Worm (Caenorhabditis elegans): Measurements from ENCODE around the gene lep-2.

Gene lep-2

DNA sequence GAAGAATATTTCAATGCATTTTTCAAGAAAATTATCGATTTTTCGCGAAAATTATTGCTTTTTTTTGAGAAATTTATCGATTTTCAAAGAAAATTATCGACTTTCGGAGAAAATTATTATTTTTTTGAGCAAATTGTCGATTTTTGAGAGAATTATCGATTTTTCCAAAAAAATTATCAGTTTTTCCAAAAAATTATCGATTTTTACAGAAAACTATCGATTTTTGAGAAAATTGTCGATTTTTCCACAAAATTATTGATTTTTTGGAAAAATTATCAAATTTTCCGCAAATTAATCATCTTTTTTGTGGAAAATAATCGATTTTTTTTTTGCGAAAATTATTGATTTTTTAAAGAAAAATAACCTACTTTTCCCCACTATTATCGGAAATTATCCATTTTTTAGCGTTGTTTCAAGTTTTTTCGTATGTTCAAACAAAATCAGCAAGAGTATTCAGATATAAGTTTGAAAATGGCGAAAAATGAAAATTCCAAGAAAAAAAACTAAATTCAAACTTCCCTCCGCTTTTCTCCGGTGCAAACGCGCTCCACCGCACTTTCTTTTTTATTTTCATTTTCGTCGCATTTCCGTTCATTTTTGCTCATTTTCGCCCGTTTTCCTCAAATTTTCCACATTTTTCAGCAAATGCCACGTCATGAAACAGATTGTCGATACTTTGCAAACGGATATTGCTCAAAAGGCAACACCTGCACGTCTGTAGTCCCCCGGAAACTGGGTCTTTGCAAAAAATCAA, at the start of gene lep-2:
TSS of gene lep-2 (plus strand) at position 637 of the 754 bp plus-strand sequence.
- TF ChIP-seq dao-5 (tag; optimal IDR thresholded peaks at IDR 0.05) (no peak), W03F9.2 (tag; optimal IDR thresholded peaks at IDR 0.05) (no peak), him-1 (tag; optimal IDR thresholded peaks at IDR 0.05) (no peak)

DNA sequence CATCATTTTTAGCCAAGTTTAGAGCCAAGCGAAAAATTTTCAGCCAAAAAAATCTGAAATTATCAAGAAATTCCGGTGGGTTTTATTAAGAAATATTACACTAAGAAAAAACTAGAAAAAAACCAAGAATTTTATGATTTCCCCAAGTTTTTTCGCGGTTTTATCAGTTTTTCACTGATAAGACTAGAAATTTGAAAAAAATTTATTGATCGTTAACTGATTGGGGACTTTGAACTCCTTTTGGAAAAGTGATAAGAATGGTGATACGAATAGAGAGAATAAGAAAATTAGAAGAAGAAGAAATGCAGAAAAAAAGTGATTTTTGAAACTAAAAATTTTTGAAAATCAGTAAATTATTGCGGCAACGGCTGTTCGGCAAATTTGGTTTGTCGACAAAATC, 46.5 kb upstream of the lep-2 start, which contains the start of gene faah-3:
TSS of gene faah-3 (minus strand) at position 53 of the 400 bp plus-strand sequence.
- TF ChIP-seq W03F9.2 (tag; optimal IDR thresholded peaks at IDR 0.05) (no peak), him-1 (tag; optimal IDR thresholded peaks at IDR 0.05) (no peak), dao-5 (tag; optimal IDR thresholded peaks at IDR 0.05) (no peak)

DNA sequence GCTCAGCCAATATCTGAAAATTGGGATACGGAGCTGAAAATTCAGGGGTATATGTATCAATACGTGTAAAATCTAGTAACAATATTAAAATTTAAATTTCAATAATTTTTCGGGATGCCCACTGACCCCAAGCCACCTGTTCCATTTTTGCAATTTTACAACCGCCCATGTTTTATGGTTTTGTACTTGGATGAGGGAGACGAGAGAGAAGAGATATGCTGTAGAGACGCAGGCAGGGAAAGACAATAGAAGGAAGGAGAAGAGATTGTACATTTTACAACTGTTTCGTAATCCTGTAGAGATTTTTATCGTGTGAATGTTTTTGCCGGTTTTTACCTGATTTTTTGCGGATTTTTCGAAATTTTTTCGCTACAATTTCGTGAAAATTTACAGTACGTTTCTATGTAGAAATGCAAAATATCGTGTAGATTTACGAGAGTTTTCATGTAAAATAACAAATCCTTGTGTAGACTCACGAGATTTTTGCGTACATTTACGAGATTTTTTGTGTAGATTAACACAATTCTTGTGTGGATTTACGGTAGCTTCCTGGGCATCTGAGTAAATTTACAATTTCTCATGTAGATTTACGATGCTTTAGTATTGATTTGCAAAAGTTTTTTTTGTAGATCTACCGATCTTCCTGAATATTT, 42.0 kb upstream of the lep-2 start:
- TF ChIP-seq dao-5 (tag; optimal IDR thresholded peaks at IDR 0.05): no peak
- TF ChIP-seq W03F9.2 (tag; optimal IDR thresholded peaks at IDR 0.05): no peak
- no peak for TF ChIP-seq him-1 (tag; optimal IDR thresholded peaks at IDR 0.05)

- no peak for TF ChIP-seq W03F9.2 (tag; optimal IDR thresholded peaks at IDR 0.05)
- TF ChIP-seq him-1 (tag; optimal IDR thresholded peaks at IDR 0.05): no peak
- TF ChIP-seq dao-5 (tag; optimal IDR thresholded peaks at IDR 0.05): no peak
Measured at ce11 chrIV:951569-951968, 40.5 kb upstream of the lep-2 start.

DNA sequence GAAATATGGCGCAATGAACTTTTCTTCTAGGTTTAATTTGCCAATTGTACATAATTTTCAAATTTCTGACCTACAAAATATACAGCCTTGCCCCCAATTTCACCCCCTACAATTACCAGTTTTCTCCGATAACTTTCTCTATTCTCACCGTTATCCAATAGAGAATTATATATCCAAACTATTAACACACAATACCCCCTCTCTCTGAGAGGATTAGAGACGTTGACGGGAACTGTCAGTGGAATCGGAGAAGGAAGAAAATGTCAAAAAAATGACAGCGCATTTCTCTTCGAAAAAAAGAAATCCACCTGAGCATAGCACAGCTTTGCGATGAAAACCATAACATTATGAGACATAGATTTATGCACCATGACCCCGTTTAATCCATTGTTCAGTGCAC, 38.9 kb upstream of the lep-2 start:
- TF ChIP-seq dao-5 (tag; optimal IDR thresholded peaks at IDR 0.05) (no peak), W03F9.2 (tag; optimal IDR thresholded peaks at IDR 0.05) (no peak), him-1 (tag; optimal IDR thresholded peaks at IDR 0.05) (no peak)

DNA sequence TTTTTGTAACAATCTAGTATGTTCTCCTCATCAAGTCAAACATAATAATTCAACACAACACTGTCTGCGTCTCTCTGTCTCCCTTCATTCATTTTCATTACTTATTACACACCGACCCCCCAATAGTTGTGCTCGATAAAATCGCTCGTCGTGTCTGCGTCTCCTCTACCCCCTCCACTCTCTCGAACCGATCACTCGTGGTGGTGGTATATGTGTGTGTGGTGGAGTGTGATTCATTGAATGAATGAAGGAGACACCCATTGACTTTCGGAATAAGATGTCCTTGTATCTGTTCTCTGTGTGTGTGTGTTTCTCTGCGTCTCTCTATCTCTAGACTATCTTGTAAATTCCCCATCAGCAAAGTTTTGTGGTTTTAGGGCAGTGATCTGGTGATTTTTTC, 34.3 kb upstream of the lep-2 start:
- TF ChIP-seq dao-5 (tag; optimal IDR thresholded peaks at IDR 0.05) (no peak), him-1 (tag; optimal IDR thresholded peaks at IDR 0.05) (no peak), W03F9.2 (tag; optimal IDR thresholded peaks at IDR 0.05) (no peak)

DNA sequence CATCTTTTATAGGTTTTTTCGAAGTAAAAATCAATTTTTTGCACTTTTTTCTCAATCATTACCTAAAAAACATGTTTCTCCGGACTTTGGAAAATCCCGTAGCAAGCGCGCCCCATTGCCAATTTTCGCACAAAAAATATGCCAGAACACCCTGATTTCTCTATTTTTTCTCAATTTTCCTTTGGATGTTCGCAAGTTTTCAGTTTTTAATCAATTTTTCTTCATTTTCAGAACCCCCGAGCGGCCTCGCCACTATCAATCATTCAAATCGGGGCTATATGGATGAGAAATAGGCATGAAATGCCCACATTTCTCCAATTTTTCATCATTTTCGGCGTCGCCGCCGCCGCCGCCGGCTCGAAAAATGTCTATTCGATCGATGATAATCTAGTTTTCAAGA, 32.9 kb upstream of the lep-2 start, which contains the start of gene plx-1:
TSS of gene plx-1 (plus strand) at position 301 of the 400 bp plus-strand sequence.
- TF ChIP-seq W03F9.2 (tag; optimal IDR thresholded peaks at IDR 0.05): no peak
- no peak for TF ChIP-seq him-1 (tag; optimal IDR thresholded peaks at IDR 0.05)
- TF ChIP-seq dao-5 (tag; optimal IDR thresholded peaks at IDR 0.05): no peak

DNA sequence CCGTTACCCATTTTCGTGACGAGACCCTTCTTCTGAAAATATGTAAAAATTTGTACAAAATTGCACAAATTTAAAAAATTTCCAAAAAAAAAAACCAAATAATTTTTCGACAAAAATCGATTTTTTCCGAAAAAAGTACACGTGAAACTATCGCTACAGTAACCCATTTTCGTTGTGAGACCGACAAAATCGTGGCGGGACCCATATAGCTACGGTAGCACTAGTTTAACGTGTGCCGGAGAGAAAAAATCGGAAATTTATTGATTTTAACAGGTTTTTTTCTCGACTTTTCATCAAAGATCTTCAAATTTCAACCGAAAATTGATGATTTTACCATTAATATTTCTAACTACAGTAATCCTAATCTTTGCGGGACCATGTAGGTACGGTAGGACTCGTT, 31.9 kb upstream of the lep-2 start:
- TF ChIP-seq dao-5 (tag; optimal IDR thresholded peaks at IDR 0.05) (no peak), W03F9.2 (tag; optimal IDR thresholded peaks at IDR 0.05) (no peak), him-1 (tag; optimal IDR thresholded peaks at IDR 0.05) (no peak)

ce11 chrIV:961862-962261, 30.2 kb upstream of the lep-2 start:
- TF ChIP-seq him-1 (tag; optimal IDR thresholded peaks at IDR 0.05) (no peak), dao-5 (tag; optimal IDR thresholded peaks at IDR 0.05) (no peak), W03F9.2 (tag; optimal IDR thresholded peaks at IDR 0.05) (no peak)

ce11 chrIV:971122-971521, 21.0 kb upstream of the lep-2 start:
- no peak for TF ChIP-seq dao-5 (tag; optimal IDR thresholded peaks at IDR 0.05)
- TF ChIP-seq him-1 (tag; optimal IDR thresholded peaks at IDR 0.05): no peak
- no peak for TF ChIP-seq W03F9.2 (tag; optimal IDR thresholded peaks at IDR 0.05)

DNA sequence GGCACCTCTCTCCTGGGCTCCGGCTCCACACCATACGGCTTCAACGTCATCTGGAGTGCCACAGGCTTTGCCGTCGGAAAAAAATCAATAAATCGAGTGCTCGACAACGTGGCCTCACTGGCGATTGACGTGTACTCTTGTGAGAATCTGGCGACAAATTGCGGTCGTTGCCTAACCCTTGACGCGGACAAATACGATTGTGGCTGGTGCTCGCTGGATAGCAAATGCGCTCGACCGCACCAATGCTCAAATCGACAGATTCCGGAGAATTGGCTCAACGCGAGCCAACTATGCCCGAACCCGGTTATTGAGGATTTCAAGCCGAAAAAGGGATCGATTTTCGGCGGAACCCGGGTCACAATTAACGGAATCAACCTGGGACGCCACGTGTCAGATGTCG, 19.7 kb upstream of the lep-2 start:
- TF ChIP-seq him-1 (tag; optimal IDR thresholded peaks at IDR 0.05) (no peak), dao-5 (tag; optimal IDR thresholded peaks at IDR 0.05) (no peak), W03F9.2 (tag; optimal IDR thresholded peaks at IDR 0.05) (no peak)

- TF ChIP-seq dao-5 (tag; optimal IDR thresholded peaks at IDR 0.05): no peak
- TF ChIP-seq W03F9.2 (tag; optimal IDR thresholded peaks at IDR 0.05): no peak
- no peak for TF ChIP-seq him-1 (tag; optimal IDR thresholded peaks at IDR 0.05)
Measured at ce11 chrIV:972811-973428, 19.2 kb upstream of the lep-2 start.

ce11 chrIV:976372-976771, 15.7 kb upstream of the lep-2 start:
- no peak for TF ChIP-seq dao-5 (tag; optimal IDR thresholded peaks at IDR 0.05)
- no peak for TF ChIP-seq W03F9.2 (tag; optimal IDR thresholded peaks at IDR 0.05)
- no peak for TF ChIP-seq him-1 (tag; optimal IDR thresholded peaks at IDR 0.05)

DNA sequence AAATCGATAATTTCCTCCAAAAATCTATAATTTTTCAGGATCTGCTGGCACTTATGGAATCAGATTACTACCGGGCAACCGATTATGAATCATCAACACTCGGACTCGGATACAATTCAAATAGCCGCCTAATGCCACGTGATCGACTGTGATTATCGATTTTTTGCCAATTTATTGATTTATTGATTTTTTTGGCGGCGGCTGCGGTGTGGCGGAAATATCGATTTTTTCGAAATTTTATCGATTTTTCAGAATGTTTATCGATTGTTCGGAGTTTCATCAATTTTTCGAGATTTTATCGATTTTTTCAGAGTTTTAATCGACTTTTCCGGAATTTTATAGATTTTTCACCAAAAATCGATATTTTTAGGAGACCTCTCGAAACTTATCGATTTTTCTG, 8.5 kb upstream of the lep-2 start:
- TF ChIP-seq W03F9.2 (tag; optimal IDR thresholded peaks at IDR 0.05) (no peak), dao-5 (tag; optimal IDR thresholded peaks at IDR 0.05) (no peak), him-1 (tag; optimal IDR thresholded peaks at IDR 0.05) (no peak)

Data from whole organism, L4/young adult.